Worm (Caenorhabditis elegans) whole organism, L1 larva: Measurements from ENCODE around the gene srz-18.

Experiments used
- aha-1 ChIP-seq: fragments of 150-350 bp; optimal IDR thresholded peaks from 2 replicates; lab custom pipeline; 2014; ENCODE audit warnings: missing biosample characterization, missing genetic modification characterization
- ces-1 ChIP-seq: fragments of 150-350 bp; optimal IDR thresholded peaks from 2 replicates; lab custom pipeline; 2014; ENCODE audit warnings: missing biosample characterization, missing genetic modification reagents, missing genetic modification characterization
- dpl-1 ChIP-seq, 3 experiments: fragments of 150-350 bp in 2 of 3; sonication (generic microtip) in 1 of 3; optimal IDR thresholded peaks; 2 replicates each; lab custom pipeline; 2014 to 2017; ENCODE audit warnings: missing biosample characterization in 3 of 3, missing genetic modification characterization in 3 of 3, missing genetic modification reagents in 3 of 3
- lsy-2 ChIP-seq, 2 experiments: fragments of 150-350 bp; optimal IDR thresholded peaks; 2 replicates each; lab custom pipeline; 2014; ENCODE audit warnings: missing biosample characterization in 2 of 2, missing genetic modification characterization in 2 of 2

ce11 chrV:20609494-20609893 is 17.0 kb upstream of the srz-18 start, which contains the start of gene grd-2:
- TF ChIP-seq ces-1 = no peak
- no peak for TF ChIP-seq aha-1 (tag; lab: Kevin White, UChicago)
- no peak for TF ChIP-seq dpl-1 (GFP tag; optimal IDR thresholded peaks at IDR 0.05; lab: Kevin White, UChicago)
- no peak for TF ChIP-seq lsy-2 (tag; optimal IDR thresholded peaks at IDR 0.05; lab: Kevin White, UChicago)
